Fruit fly (Drosophila melanogaster): ENCODE data around the gene Ir7d.

The Ir7d gene

dm6 chrX:7911983-7912630 lies 33.5 kb upstream of the Ir7d start, which contains the start of gene snz (continued):
- TF ChIP-seq CG34376 (GFP tag; optimal IDR thresholded peaks at IDR 0.05) (peak; percentile 97), Dad (GFP tag; optimal IDR thresholded peaks at IDR 0.05) (no peak), CG8281 (tag; optimal IDR thresholded peaks at IDR 0.05) (no peak), chn (GFP tag; optimal IDR thresholded peaks at IDR 0.05) (no peak), Dek (tag; optimal IDR thresholded peaks at IDR 0.05) (no peak), Sox102F (GFP tag; optimal IDR thresholded peaks at IDR 0.05) (no peak), sd (tag; optimal IDR thresholded peaks at IDR 0.05) (no peak), Stat92E (GFP tag; optimal IDR thresholded peaks at IDR 0.05) (no peak), MBD-R2 (GFP tag; IDR thresholded peaks at IDR 0.05) (peak; percentile 52; the same call in 1 of the 2 replicates), Ada2b (GFP tag; IDR thresholded peaks at IDR 0.05) (no peak), CG2120 (GFP tag; optimal IDR thresholded peaks at IDR 0.05) (peak; percentile 25), CG11696 (GFP tag; IDR thresholded peaks at IDR 0.05) (no peak), Xrp1 (GFP tag; IDR thresholded peaks at IDR 0.05) (no peak), aop (GFP tag; IDR thresholded peaks at IDR 0.05) (no peak), chinmo (GFP tag; IDR thresholded peaks at IDR 0.05; ENCODE audit: partially characterized antibody) (peak; percentile 81; the same call in 3 of the 4 replicates), CG6854 (GFP tag; optimal IDR thresholded peaks at IDR 0.05) (no peak), Antp (GFP tag; optimal IDR thresholded peaks at IDR 0.05) (no peak), Max (GFP tag; optimal IDR thresholded peaks at IDR 0.05) (no peak), fd102C (GFP tag; optimal IDR thresholded peaks at IDR 0.05) (no peak), trh (GFP tag; optimal IDR thresholded peaks at IDR 0.05) (no peak), run (tag; optimal IDR thresholded peaks at IDR 0.05) (no peak), oc (tag; optimal IDR thresholded peaks at IDR 0.05) (no peak), emc (GFP tag; optimal IDR thresholded peaks at IDR 0.05) (no peak), CG16815 (GFP tag; optimal IDR thresholded peaks at IDR 0.05) (no peak), CG7839 (tag; optimal IDR thresholded peaks at IDR 0.05) (no peak), CG32767 (GFP tag; IDR thresholded peaks at IDR 0.05) (no peak), Mrtf (GFP tag; IDR thresholded peaks at IDR 0.05) (no peak), tin (GFP tag; optimal IDR thresholded peaks at IDR 0.05) (no peak), pan (optimal IDR thresholded peaks at IDR 0.05) (no peak), pan (GFP tag; optimal IDR thresholded peaks at IDR 0.05 in 1 of 2, IDR thresholded peaks at IDR 0.05 in 1 of 2) (peak in 1 of 2 experiments; percentile 19), CG18476 (GFP tag; optimal IDR thresholded peaks at IDR 0.05) (no peak), ato (GFP tag; IDR thresholded peaks at IDR 0.05; ENCODE audit: partially characterized antibody) (peak; percentile 50; the same call in 1 of the 2 replicates), cas (GFP tag; IDR thresholded peaks at IDR 0.05) (no peak), Opbp (GFP tag; IDR thresholded peaks at IDR 0.05; ENCODE audit: partially characterized antibody) (peak; percentile 74; the same call in 2 of the 3 replicates), Xbp1 (GFP tag; optimal IDR thresholded peaks at IDR 0.05) (peak; percentile 5), CG6791 (GFP tag; IDR thresholded peaks at IDR 0.05; ENCODE audit: partially characterized antibody) (peak; percentile 81), otp (GFP tag; IDR thresholded peaks at IDR 0.05) (no peak), Doc2 (GFP tag; IDR thresholded peaks at IDR 0.05) (no peak), Sry-δ (GFP tag; optimal IDR thresholded peaks at IDR 0.05) (peak; percentile 74), CG30431 (GFP tag; optimal IDR thresholded peaks at IDR 0.05) (no peak), bowl (GFP tag; IDR thresholded peaks at IDR 0.05) (no peak), twi (tag; optimal IDR thresholded peaks at IDR 0.05) (no peak), Oli (tag; optimal IDR thresholded peaks at IDR 0.05) (no peak), gce (GFP tag; IDR thresholded peaks at IDR 0.05) (no peak), HLH3B (GFP tag; IDR thresholded peaks at IDR 0.05) (no peak), CG3838 (GFP tag; optimal IDR thresholded peaks at IDR 0.05) (no peak), cwo (GFP tag; optimal IDR thresholded peaks at IDR 0.05) (no peak), caup (GFP tag; optimal IDR thresholded peaks at IDR 0.05; ENCODE audit: severe bottlenecking) (peak; percentile 10), CG16779 (GFP tag; IDR thresholded peaks at IDR 0.05) (no peak), scrt (GFP tag; optimal IDR thresholded peaks at IDR 0.05) (peak; percentile 87)
